Worm (Caenorhabditis elegans) whole organism, late embryonic: ENCODE results near the gene F46F3.3.

ENCODE experiments used
- ceh-31 ChIP-seq: sonication (generic microtip); optimal IDR thresholded peaks from 2 replicates; lab custom pipeline; 2016; ENCODE audit warnings: missing genetic modification characterization, missing compliant biosample characterization
- ceh-45 ChIP-seq: fragments of 200-800 bp; sonication (Bioruptor generic); IDR thresholded peaks from 2 replicates; pipeline ENCODE4 v1.3.6; 2022; ENCODE audit warnings: missing genetic modification reagents, missing genetic modification characterization, missing compliant biosample characterization
- nfya-1 ChIP-seq: sonication (generic microtip); optimal IDR thresholded peaks from 2 replicates; lab custom pipeline; 2017; ENCODE audit warnings: missing genetic modification characterization, mild to moderate bottlenecking, missing compliant biosample characterization, antibody characterized with exemption, moderate library complexity
- tbx-7 ChIP-seq: sonication (generic microtip); optimal IDR thresholded peaks from 2 replicates; lab custom pipeline; 2016; ENCODE audit warnings: missing genotype, missing genetic modification characterization, missing compliant biosample characterization

DNA sequence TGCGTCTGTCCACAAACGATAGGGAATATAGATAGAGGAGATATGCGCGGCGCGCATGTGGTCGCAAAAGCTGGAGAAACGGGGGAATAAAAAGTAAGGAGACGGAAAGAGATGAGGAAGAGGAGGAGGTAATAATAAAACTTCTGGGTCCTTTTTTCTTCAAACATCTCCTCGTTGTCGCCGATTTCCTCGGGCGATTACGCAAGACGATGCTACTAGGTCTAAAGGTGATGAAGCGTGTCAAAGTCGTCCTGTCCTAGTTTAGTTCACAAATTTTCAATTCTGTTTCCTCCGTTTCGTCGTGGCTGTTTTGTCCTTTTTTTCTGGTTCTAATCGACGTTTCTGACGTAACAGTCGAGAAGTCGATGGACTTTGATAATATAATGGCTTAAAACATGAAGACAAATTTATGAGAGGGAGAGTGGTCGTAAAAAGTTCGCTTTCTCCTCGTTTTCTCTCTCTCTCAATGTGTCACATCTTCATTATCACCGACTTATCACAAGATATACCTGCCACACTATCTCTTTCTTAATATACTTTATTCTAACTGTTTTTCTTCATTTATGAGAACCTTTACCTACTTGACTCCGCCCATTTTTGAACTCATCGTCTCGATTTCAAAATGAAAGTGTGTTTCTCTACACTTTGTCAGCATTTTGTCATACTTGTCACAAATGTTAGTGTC, 13.4 kb downstream of the F46F3.3 start:
- TF ChIP-seq ceh-45 (GFP tag; lab: Robert Waterston, UW) = no peak
- TF ChIP-seq nfya-1 (tag; lab: Kevin White, UChicago) = no peak
- no peak for TF ChIP-seq ceh-31
- TF ChIP-seq tbx-7 = no peak
